Fruit fly (Drosophila melanogaster) whole organism: Measurements from ENCODE around the gene CG2200.

ENCODE experiments used
- CG8478 ChIP-seq: fragments of >200 bp; optimal IDR thresholded peaks from 2 replicates; lab custom pipeline; 2018; ENCODE audit warnings: inconsistent platforms
- usp ChIP-seq: fragments of >200 bp; optimal IDR thresholded peaks from 2 replicates; lab custom pipeline; 2017; ENCODE audit warnings: missing biosample characterization, missing genetic modification characterization, mixed read lengths

- TF ChIP-seq CG8478 (lab: Kevin White, UChicago) (no peak), usp (no peak)
Measured at dm6 chrX:13094085-13094764, at the start of gene CG2200.
